Fruit fly (Drosophila melanogaster): ENCODE measurements around the gene MED14.

The MED14 gene

DNA sequence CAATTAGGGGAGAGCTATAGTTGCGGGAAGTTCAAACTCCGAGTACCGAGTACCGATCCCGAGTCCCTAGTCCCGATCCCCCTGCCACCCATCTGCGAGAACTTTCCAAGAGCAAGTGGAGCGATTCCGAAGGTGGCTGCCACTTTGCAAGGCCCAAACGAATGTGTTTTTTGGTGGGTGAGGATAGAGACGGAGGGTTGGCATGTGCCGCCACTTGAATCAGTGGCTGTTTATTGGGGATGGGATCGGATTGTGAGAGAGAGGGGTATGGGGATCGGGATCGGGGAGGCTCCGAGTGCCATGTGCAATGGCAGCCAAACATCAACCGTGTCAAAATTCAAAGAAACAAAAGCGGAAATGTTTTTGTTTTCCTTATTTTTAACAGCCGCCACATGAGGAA lies 795 bp upstream of the MED14 start:
- TF ChIP-seq Ets98B (GFP tag; IDR thresholded peaks at IDR 0.05) (no peak), CG14655 (GFP tag; optimal IDR thresholded peaks at IDR 0.05) (no peak), Snoo (tag; optimal IDR thresholded peaks at IDR 0.05) (no peak), CG15710 (tag; optimal IDR thresholded peaks at IDR 0.05) (no peak), CG4496 (GFP tag; IDR thresholded peaks at IDR 0.05) (no peak), gl (tag; optimal IDR thresholded peaks at IDR 0.05) (no peak), CG13204 (GFP tag; optimal IDR thresholded peaks at IDR 0.05) (no peak), CG32121 (GFP tag; IDR thresholded peaks at IDR 0.05) (no peak), fd96Ca (GFP tag; IDR thresholded peaks at IDR 0.05) (no peak)

DNA sequence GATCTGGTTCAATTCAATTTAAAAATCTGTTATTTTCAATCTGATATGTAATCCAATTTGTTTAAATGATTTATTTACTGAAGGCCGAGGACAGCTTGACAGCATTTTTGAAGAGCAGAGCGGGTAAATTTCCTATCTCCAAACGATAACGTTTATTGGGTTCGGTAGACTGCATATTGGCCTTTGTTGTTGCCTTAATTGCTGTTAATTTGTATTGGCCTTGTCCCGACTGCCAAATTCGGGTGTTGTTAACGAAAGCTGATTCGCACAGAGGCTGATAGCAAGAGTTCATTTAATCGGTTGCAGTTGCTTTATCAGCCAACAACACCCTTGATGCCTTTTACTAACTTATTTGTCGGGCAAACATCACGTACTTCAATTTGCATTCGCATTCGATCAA lies 8.1 kb downstream of the MED14 start:
- TF ChIP-seq EcR (GFP tag; optimal IDR thresholded peaks at IDR 0.05): no peak
- TF ChIP-seq CG10348 (GFP tag; IDR thresholded peaks at IDR 0.05): no peak
- TF ChIP-seq Pif1A (GFP tag; optimal IDR thresholded peaks at IDR 0.05): no peak
- TF ChIP-seq CG14655 (GFP tag; optimal IDR thresholded peaks at IDR 0.05): no peak
- no peak for TF ChIP-seq CG4496 (GFP tag; IDR thresholded peaks at IDR 0.05)
- no peak for TF ChIP-seq CG13204 (GFP tag; optimal IDR thresholded peaks at IDR 0.05)
- TF ChIP-seq CG17806 (tag; optimal IDR thresholded peaks at IDR 0.05): no peak

DNA sequence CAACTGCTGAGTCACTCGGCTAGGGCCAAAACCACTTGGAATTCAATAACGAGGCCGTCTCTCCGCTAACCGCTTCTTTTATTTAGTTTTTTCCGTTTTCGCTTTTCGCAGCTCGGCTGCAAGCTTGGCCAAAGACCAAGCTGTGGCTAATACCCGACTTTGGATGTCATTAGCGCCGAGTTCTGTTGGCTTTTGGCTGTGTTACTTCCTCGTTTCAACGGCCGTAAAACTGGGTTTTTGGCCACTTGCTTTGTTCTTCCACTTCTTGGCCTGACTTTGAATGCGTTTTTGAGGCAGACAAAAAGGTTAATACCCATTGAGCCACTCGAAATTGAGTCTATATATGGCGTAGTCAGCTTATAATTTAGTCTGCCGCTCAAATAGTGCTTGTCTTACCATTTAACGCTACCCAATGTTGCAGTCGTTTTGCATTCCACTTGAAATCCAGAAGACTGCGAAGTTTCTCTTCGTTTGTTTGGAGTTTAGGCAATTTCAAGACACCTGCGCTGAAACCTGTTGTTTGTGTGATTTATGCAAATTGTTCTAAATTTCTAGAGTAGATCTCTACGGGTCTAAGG lies 8.6 kb downstream of the MED14 start:
- TF ChIP-seq CG8159 (tag; optimal IDR thresholded peaks at IDR 0.05) (no peak), CG4496 (GFP tag; IDR thresholded peaks at IDR 0.05) (0 out of 3 replicates have a peak, but pooled peaks have one; percentile 17), Pif1A (GFP tag; optimal IDR thresholded peaks at IDR 0.05) (no peak)

DNA sequence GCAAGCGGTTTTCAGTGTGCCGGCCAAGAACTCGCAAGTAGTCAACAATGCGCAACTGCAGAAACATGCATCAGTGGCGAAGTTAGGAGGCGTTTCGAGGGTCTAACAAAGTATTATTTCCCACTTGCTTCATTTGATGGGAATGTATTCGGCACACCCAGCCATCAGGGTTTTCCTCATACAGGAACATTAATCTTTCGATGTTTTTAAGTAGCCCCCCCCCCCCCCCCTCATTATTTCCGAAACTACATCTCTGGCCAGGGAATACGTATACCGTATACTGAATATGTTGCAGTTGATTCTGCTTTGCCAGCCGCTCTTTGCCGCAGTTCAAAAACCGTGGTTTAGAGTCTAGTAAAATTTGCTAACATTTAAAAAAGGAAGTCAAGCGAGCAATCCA lies 9.5 kb downstream of the MED14 start:
- TF ChIP-seq CG8301 (tag; optimal IDR thresholded peaks at IDR 0.05) (no peak), rn (GFP tag; IDR thresholded peaks at IDR 0.05) (peak; percentile 69), gl (tag; optimal IDR thresholded peaks at IDR 0.05) (no peak), Pif1A (GFP tag; optimal IDR thresholded peaks at IDR 0.05) (no peak), CG32121 (GFP tag; IDR thresholded peaks at IDR 0.05) (peak; percentile 86), EcR (GFP tag; optimal IDR thresholded peaks at IDR 0.05) (no peak), CG14655 (GFP tag; optimal IDR thresholded peaks at IDR 0.05) (no peak), CG15710 (tag; optimal IDR thresholded peaks at IDR 0.05) (peak; percentile 27), fd96Ca (GFP tag; IDR thresholded peaks at IDR 0.05) (peak; percentile 94), CG34367 (tag; optimal IDR thresholded peaks at IDR 0.05) (no peak), CG12605 (GFP tag; IDR thresholded peaks at IDR 0.05) (peak; percentile 68), CG13204 (GFP tag; optimal IDR thresholded peaks at IDR 0.05) (no peak), Snoo (tag; optimal IDR thresholded peaks at IDR 0.05) (peak; percentile 32), CG8159 (tag; optimal IDR thresholded peaks at IDR 0.05) (no peak), CG10348 (GFP tag; IDR thresholded peaks at IDR 0.05) (peak; percentile 86), Pif1B (GFP tag; optimal IDR thresholded peaks at IDR 0.05) (no peak), D1 (tag; optimal IDR thresholded peaks at IDR 0.05) (no peak), Ets98B (GFP tag; IDR thresholded peaks at IDR 0.05) (peak; percentile 90), CG17806 (tag; optimal IDR thresholded peaks at IDR 0.05) (no peak), CG9948 (tag; optimal IDR thresholded peaks at IDR 0.05) (no peak), CG4496 (GFP tag; IDR thresholded peaks at IDR 0.05) (peak; percentile 90)

DNA sequence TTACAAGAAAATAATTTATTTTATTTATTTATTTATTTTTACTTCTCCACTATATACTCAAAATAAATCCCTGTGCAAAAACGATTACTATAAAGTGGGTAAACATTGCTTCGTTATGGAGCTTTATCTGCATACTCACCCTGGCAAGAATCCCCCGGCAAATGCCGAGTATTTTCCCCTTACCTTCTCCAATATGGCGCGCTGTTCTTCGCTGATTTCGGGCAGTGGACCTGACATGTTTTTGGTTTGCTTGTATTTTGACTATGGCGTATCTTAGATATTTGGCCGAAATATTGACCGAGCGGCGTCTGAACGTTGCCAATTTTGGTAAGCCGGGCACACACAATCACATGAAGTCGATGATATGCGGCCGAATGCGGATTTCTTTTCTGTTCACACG lies 10.1 kb downstream of the MED14 start:
- TF ChIP-seq CG34367 (tag; optimal IDR thresholded peaks at IDR 0.05): no peak
- no peak for TF ChIP-seq D1 (tag; optimal IDR thresholded peaks at IDR 0.05)
- TF ChIP-seq CG8301 (tag; optimal IDR thresholded peaks at IDR 0.05): no peak
- no peak for TF ChIP-seq gl (tag; optimal IDR thresholded peaks at IDR 0.05)
- TF ChIP-seq CG9948 (tag; optimal IDR thresholded peaks at IDR 0.05): no peak
- TF ChIP-seq Pif1A (GFP tag; optimal IDR thresholded peaks at IDR 0.05): no peak
- no peak for TF ChIP-seq CG15710 (tag; optimal IDR thresholded peaks at IDR 0.05)
- TF ChIP-seq CG32121 (GFP tag; IDR thresholded peaks at IDR 0.05): no peak
- TF ChIP-seq Snoo (tag; optimal IDR thresholded peaks at IDR 0.05): no peak
- no peak for TF ChIP-seq rn (GFP tag; IDR thresholded peaks at IDR 0.05)
- TF ChIP-seq CG12605 (GFP tag; IDR thresholded peaks at IDR 0.05): no peak

DNA sequence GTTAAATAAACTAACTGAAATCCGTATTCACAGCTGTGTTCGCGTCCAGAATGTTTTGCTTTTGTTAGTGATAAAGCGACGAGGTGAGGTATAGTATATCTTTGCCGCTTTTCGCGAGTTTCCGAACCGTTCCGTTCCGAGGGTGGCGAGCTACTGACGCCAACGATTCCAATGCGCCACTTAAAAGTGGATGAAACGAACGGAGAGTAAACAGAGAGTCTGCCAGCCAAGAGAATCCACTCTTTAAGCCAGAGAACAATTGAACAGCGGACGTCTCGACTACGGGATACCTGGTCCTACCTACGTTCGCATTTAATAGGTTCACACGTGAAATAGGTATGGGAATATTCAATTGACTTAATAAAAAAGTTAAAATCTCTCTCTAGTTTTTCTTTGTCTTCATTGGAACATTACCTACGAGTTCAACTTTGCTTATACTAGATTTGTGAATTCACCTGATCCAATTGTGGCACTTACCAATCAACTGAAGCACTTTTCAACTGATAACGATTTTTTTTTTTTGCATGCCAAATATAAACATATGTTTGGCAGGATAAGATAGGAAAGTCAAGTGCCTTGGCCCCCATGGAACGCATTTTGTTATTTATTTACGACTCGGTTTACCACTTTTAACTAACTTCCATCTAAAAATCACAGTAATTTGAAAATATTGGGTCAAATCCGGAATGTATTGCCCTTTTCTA lies 11.0 kb downstream of the MED14 start, which contains the start of gene CG13893:
CG13893 (minus strand) TSS at position 162 of the 704 bp plus-strand sequence.
- peak; percentile 29 for TF ChIP-seq Snoo (tag; optimal IDR thresholded peaks at IDR 0.05)
- TF ChIP-seq CG32121 (GFP tag; IDR thresholded peaks at IDR 0.05): peak; percentile 53
- peak; percentile 29; the same call in 1 of the 3 replicates for TF ChIP-seq fd96Ca (GFP tag; IDR thresholded peaks at IDR 0.05)
- TF ChIP-seq CG8301 (tag; optimal IDR thresholded peaks at IDR 0.05): peak; percentile 7
- TF ChIP-seq Pif1B (GFP tag; optimal IDR thresholded peaks at IDR 0.05): peak; percentile 69
- TF ChIP-seq Ets98B (GFP tag; IDR thresholded peaks at IDR 0.05): peak; percentile 69
- no peak for TF ChIP-seq CG17806 (tag; optimal IDR thresholded peaks at IDR 0.05)
- no peak for TF ChIP-seq EcR (GFP tag; optimal IDR thresholded peaks at IDR 0.05)
- peak; percentile 57; the same call in 1 of the 3 replicates for TF ChIP-seq CG4496 (GFP tag; IDR thresholded peaks at IDR 0.05)
- no peak for TF ChIP-seq CG8159 (tag; optimal IDR thresholded peaks at IDR 0.05)
- no peak for TF ChIP-seq CG34367 (tag; optimal IDR thresholded peaks at IDR 0.05)
- TF ChIP-seq rn (GFP tag; IDR thresholded peaks at IDR 0.05): no peak
- TF ChIP-seq CG13204 (GFP tag; optimal IDR thresholded peaks at IDR 0.05): no peak
- peak; percentile 8 for TF ChIP-seq Pif1A (GFP tag; optimal IDR thresholded peaks at IDR 0.05)
- TF ChIP-seq gl (tag; optimal IDR thresholded peaks at IDR 0.05): peak; percentile 54
- TF ChIP-seq CG12605 (GFP tag; IDR thresholded peaks at IDR 0.05): 0 out of 2 replicates have a peak, but pooled peaks have one; percentile 35
- TF ChIP-seq CG14655 (GFP tag; optimal IDR thresholded peaks at IDR 0.05): no peak
- no peak for TF ChIP-seq CG10348 (GFP tag; IDR thresholded peaks at IDR 0.05)
- no peak for TF ChIP-seq CG15710 (tag; optimal IDR thresholded peaks at IDR 0.05)
- no peak for TF ChIP-seq CG9948 (tag; optimal IDR thresholded peaks at IDR 0.05)
- no peak for TF ChIP-seq D1 (tag; optimal IDR thresholded peaks at IDR 0.05)

Measured in whole organism, pupa.